Fruit fly (Drosophila melanogaster) whole organism, pupa: ENCODE results near the gene CG4278.

ENCODE experiments used
- CG4496 ChIP-seq: fragments of 200-800 bp; sonication (Bioruptor generic); IDR thresholded peaks from 3 replicates; pipeline ENCODE4 v1.3.6; 2022; ENCODE audit warnings: missing biosample characterization, missing genetic modification characterization
- Ets98B ChIP-seq: fragments of 200-800 bp; sonication (Bioruptor generic); IDR thresholded peaks from 2 replicates; pipeline ENCODE4 v1.3.6; 2022; ENCODE audit warnings: missing biosample characterization, missing genetic modification characterization
- Pif1A ChIP-seq: fragments of 200-800 bp; sonication (Bioruptor generic); optimal IDR thresholded peaks from 3 replicates; lab custom pipeline; 2016; ENCODE audit warnings: missing biosample characterization, missing genetic modification characterization

dm6 chr2L:16310648-16311047 lies 16.2 kb upstream of the CG4278 start, which contains the start of the genes cni and fzy:
- TF ChIP-seq Ets98B = no peak; the same call in 1 of the 2 replicates
- TF ChIP-seq CG4496 = no peak
- no peak for TF ChIP-seq Pif1A
